Worm (Caenorhabditis elegans) whole organism, L4 larva: ENCODE measurements around the gene flp-2.

Experiments used
- D1046.2 ChIP-seq: fragments of 200-800 bp; sonication (Bioruptor generic); IDR thresholded peaks from 2 replicates; pipeline ENCODE4 v1.3.6; 2022; ENCODE audit warnings: missing genetic modification characterization, missing compliant biosample characterization
- F10B5.3 ChIP-seq: sonication (generic microtip); optimal IDR thresholded peaks from 2 replicates; lab custom pipeline; 2016; ENCODE audit warnings: mild to moderate bottlenecking, missing genetic modification characterization, missing compliant biosample characterization
- F44E2.7 ChIP-seq: fragments of 200-800 bp; sonication (Bioruptor generic); IDR thresholded peaks from 2 replicates; pipeline ENCODE4 v2.1.2; 2022; ENCODE audit warnings: missing genetic modification characterization, missing compliant biosample characterization
- R02D3.7 ChIP-seq: fragments of 150-350 bp; sonication (generic microtip); optimal IDR thresholded peaks from 3 replicates; lab custom pipeline; 2014; ENCODE audit warnings: missing biosample characterization, missing genetic modification characterization
- T26A8.4 ChIP-seq: fragments of 200-800 bp; sonication (Bioruptor generic); IDR thresholded peaks from 2 replicates; pipeline ENCODE4 v1.3.6; 2022; ENCODE audit warnings: missing genetic modification characterization, missing compliant biosample characterization
- Y105C5A.15 ChIP-seq: fragments of 200-800 bp; sonication (Bioruptor generic); IDR thresholded peaks from 2 replicates; pipeline ENCODE4 v1.3.6; 2022; ENCODE audit warnings: missing genetic modification characterization, missing compliant biosample characterization
- Y48G9A.11 ChIP-seq: fragments of 200-800 bp; sonication (Bioruptor generic); IDR thresholded peaks from 2 replicates; pipeline ENCODE4 v1.3.6; 2022; ENCODE audit warnings: missing genetic modification reagents, missing genetic modification characterization, missing compliant biosample characterization
- Y75B8A.6 ChIP-seq: fragments of 200-800 bp; sonication (Bioruptor generic); IDR thresholded peaks from 2 replicates; pipeline ENCODE4 v1.3.6; 2022; ENCODE audit warnings: missing genetic modification reagents, missing genetic modification characterization, missing compliant biosample characterization
- aly-2 ChIP-seq: sonication (generic microtip); optimal IDR thresholded peaks from 2 replicates; lab custom pipeline; 2018; ENCODE audit warnings: missing biosample characterization, missing genetic modification characterization
- ceh-28 ChIP-seq: fragments of 150-350 bp; optimal IDR thresholded peaks from 2 replicates; lab custom pipeline; 2014; ENCODE audit warnings: missing biosample characterization, missing genetic modification reagents, missing genetic modification characterization
- ceh-44 ChIP-seq: fragments of 200-800 bp; sonication (Bioruptor generic); IDR thresholded peaks from 2 replicates; pipeline ENCODE4 v1.3.6; 2022; ENCODE audit warnings: missing genetic modification reagents, missing genetic modification characterization, missing compliant biosample characterization
- ceh-82 ChIP-seq: sonication (generic microtip); optimal IDR thresholded peaks from 2 replicates; lab custom pipeline; 2017; ENCODE audit warnings: missing biosample characterization, missing genetic modification characterization
- ctbp-1 ChIP-seq: fragments of 200-800 bp; sonication (Bioruptor generic); IDR thresholded peaks from 2 replicates; pipeline ENCODE4 v1.3.6; 2022; ENCODE audit warnings: missing genetic modification reagents, missing genetic modification characterization, missing compliant biosample characterization
- daf-16 ChIP-seq, 3 experiments: sonication (generic microtip); optimal IDR thresholded peaks; 2 replicates each; lab custom pipeline; 2016 to 2017; ENCODE audit warnings: missing genetic modification characterization in 3 of 3, missing genetic modification reagents in 3 of 3, mild to moderate bottlenecking in 2 of 3, missing compliant biosample characterization in 2 of 3, missing biosample characterization in 1 of 3, moderate library complexity in 1 of 3
- daf-8 ChIP-seq: fragments of 200-800 bp; sonication (Bioruptor generic); IDR thresholded peaks from 2 replicates; pipeline ENCODE4 v1.3.6; 2022; ENCODE audit warnings: missing genetic modification characterization, missing compliant biosample characterization
- dmd-6 ChIP-seq: fragments of 200-800 bp; sonication (Bioruptor generic); IDR thresholded peaks from 2 replicates; pipeline ENCODE4 v1.3.6; 2022; ENCODE audit warnings: missing genetic modification reagents, missing genetic modification characterization, missing compliant biosample characterization
- duxl-1 ChIP-seq: sonication (generic microtip); optimal IDR thresholded peaks from 2 replicates; lab custom pipeline; 2016; ENCODE audit warnings: mild to moderate bottlenecking, missing genetic modification characterization, moderate library complexity, missing compliant biosample characterization; ENCODE audit not compliant: poor library complexity
- dve-1 ChIP-seq: sonication (generic microtip); optimal IDR thresholded peaks from 2 replicates; lab custom pipeline; 2017; ENCODE audit warnings: antibody characterized with exemption, mild to moderate bottlenecking, missing genetic modification characterization, missing compliant biosample characterization; ENCODE audit not compliant: insufficient read depth
- egl-27 ChIP-seq: sonication (generic microtip); optimal IDR thresholded peaks from 3 replicates; lab custom pipeline; 2017; ENCODE audit warnings: missing biosample characterization, missing genetic modification reagents, missing genetic modification characterization
- hlh-11 ChIP-seq: fragments of 200-800 bp; sonication (Bioruptor generic); optimal IDR thresholded peaks from 2 replicates; lab custom pipeline; 2018; ENCODE audit warnings: mild to moderate bottlenecking, missing genetic modification characterization, missing compliant biosample characterization
- hlh-30 ChIP-seq: sonication (generic microtip); optimal IDR thresholded peaks from 2 replicates; lab custom pipeline; 2017; ENCODE audit warnings: antibody characterized with exemption, mild to moderate bottlenecking, missing genetic modification characterization, missing compliant biosample characterization; ENCODE audit not compliant: insufficient read depth
- hmg-1.1 ChIP-seq: fragments of 200-800 bp; sonication (Bioruptor generic); IDR thresholded peaks from 2 replicates; pipeline ENCODE4 v1.3.6; 2022; ENCODE audit warnings: missing genetic modification reagents, missing genetic modification characterization, missing compliant biosample characterization
- lim-7 ChIP-seq: fragments of 200-800 bp; sonication (Bioruptor generic); IDR thresholded peaks from 2 replicates; pipeline ENCODE4 v1.3.6; 2022; ENCODE audit warnings: missing genetic modification characterization, missing compliant biosample characterization
- lin-39 ChIP-seq: fragments of 150-350 bp; optimal IDR thresholded peaks from 2 replicates; lab custom pipeline; 2014; ENCODE audit warnings: missing biosample characterization, missing genetic modification reagents, missing genetic modification characterization
- lir-3 ChIP-seq: sonication (generic microtip); optimal IDR thresholded peaks from 2 replicates; lab custom pipeline; 2016; ENCODE audit warnings: mild to moderate bottlenecking, missing genetic modification characterization, missing compliant biosample characterization
- madf-9 ChIP-seq: fragments of 200-800 bp; sonication (Bioruptor generic); conservative IDR thresholded peaks from 2 replicates; pipeline ENCODE4 v1.3.6; 2022; ENCODE audit warnings: missing genetic modification reagents, missing genetic modification characterization, missing compliant biosample characterization
- mep-1 ChIP-seq: fragments of 150-350 bp; sonication (generic microtip); optimal IDR thresholded peaks from 3 replicates; lab custom pipeline; 2014; ENCODE audit warnings: missing biosample characterization, missing genetic modification characterization
- mxl-2 ChIP-seq: fragments of 200-800 bp; sonication (Bioruptor generic); conservative IDR thresholded peaks from 2 replicates; pipeline ENCODE4 v1.3.6; 2022; ENCODE audit warnings: missing genetic modification reagents, missing genetic modification characterization, missing compliant biosample characterization
- mxl-3 ChIP-seq: fragments of 200-800 bp; sonication (Bioruptor generic); optimal IDR thresholded peaks from 2 replicates; lab custom pipeline; 2018; ENCODE audit warnings: mild to moderate bottlenecking, missing genetic modification characterization, missing compliant biosample characterization
- nhr-102 ChIP-seq: sonication (generic microtip); optimal IDR thresholded peaks from 2 replicates; lab custom pipeline; 2016; ENCODE audit warnings: mild to moderate bottlenecking, missing genetic modification characterization, moderate library complexity, missing compliant biosample characterization
- nhr-11 ChIP-seq: fragments of 150-350 bp; optimal IDR thresholded peaks from 2 replicates; lab custom pipeline; 2014; ENCODE audit warnings: missing biosample characterization, missing genetic modification characterization
- nhr-28 ChIP-seq: fragments of 150-350 bp; optimal IDR thresholded peaks from 2 replicates; lab custom pipeline; 2014; ENCODE audit warnings: missing biosample characterization, missing genetic modification characterization
- nhr-42 ChIP-seq: fragments of 200-800 bp; sonication (Bioruptor generic); IDR thresholded peaks from 2 replicates; pipeline ENCODE4 v1.3.6; 2022; ENCODE audit warnings: missing genetic modification characterization, missing compliant biosample characterization
- nhr-48 ChIP-seq: sonication (generic microtip); optimal IDR thresholded peaks from 2 replicates; lab custom pipeline; 2016; ENCODE audit warnings: mild to moderate bottlenecking, missing genetic modification characterization, missing compliant biosample characterization
- nhr-6 ChIP-seq: fragments of 150-350 bp; optimal IDR thresholded peaks from 2 replicates; lab custom pipeline; 2014; ENCODE audit warnings: missing biosample characterization, missing genetic modification characterization
- nhr-76 ChIP-seq: fragments of 150-350 bp; optimal IDR thresholded peaks from 2 replicates; lab custom pipeline; 2014; ENCODE audit warnings: missing biosample characterization, missing genetic modification characterization
- nhr-77 ChIP-seq: fragments of 150-350 bp; optimal IDR thresholded peaks from 2 replicates; lab custom pipeline; 2014; ENCODE audit warnings: missing biosample characterization, missing genetic modification characterization
- php-3 ChIP-seq: fragments of 200-800 bp; sonication (Bioruptor generic); IDR thresholded peaks from 2 replicates; pipeline ENCODE4 v1.3.6; 2022; ENCODE audit warnings: missing genetic modification reagents, missing genetic modification characterization, missing compliant biosample characterization
- rbr-2 ChIP-seq: sonication (generic microtip); optimal IDR thresholded peaks from 2 replicates; lab custom pipeline; 2016; ENCODE audit warnings: missing genotype, missing genetic modification characterization, missing compliant biosample characterization
- set-16 ChIP-seq: fragments of 200-800 bp; sonication (Bioruptor generic); IDR thresholded peaks from 2 replicates; pipeline ENCODE4 v1.3.6; 2022; ENCODE audit warnings: missing genetic modification reagents, missing genetic modification characterization, missing compliant biosample characterization
- skn-1 ChIP-seq: fragments of 150-350 bp; optimal IDR thresholded peaks from 2 replicates; lab custom pipeline; 2014; ENCODE audit warnings: missing biosample characterization, missing genetic modification characterization
- spr-1 ChIP-seq: sonication (generic microtip); optimal IDR thresholded peaks from 2 replicates; lab custom pipeline; 2016; ENCODE audit warnings: mild to moderate bottlenecking, missing genetic modification characterization, missing compliant biosample characterization
- tag-97 ChIP-seq: fragments of 200-800 bp; sonication (Bioruptor generic); IDR thresholded peaks from 2 replicates; pipeline ENCODE4 v1.3.6; 2022; ENCODE audit warnings: missing genetic modification characterization, missing compliant biosample characterization
- tra-1 ChIP-seq: fragments of 200-800 bp; sonication (Bioruptor generic); IDR thresholded peaks from 2 replicates; pipeline ENCODE4 v1.3.6; 2022; ENCODE audit warnings: missing genetic modification reagents, missing genetic modification characterization, missing compliant biosample characterization
- unc-130 ChIP-seq: sonication (generic microtip); optimal IDR thresholded peaks from 2 replicates; lab custom pipeline; 2016; ENCODE audit warnings: missing genetic modification reagents, missing genetic modification characterization, missing compliant biosample characterization
- unc-62 ChIP-seq, 3 experiments: fragments of 150-350 bp in 1 of 3; sonication (generic microtip); optimal IDR thresholded peaks in 2 of 3; peaks in 1 of 3; 1 replicate in 1 of 3; 2 replicates in 2 of 3; lab custom pipeline; 2014 to 2017; ENCODE audit warnings: missing biosample characterization in 3 of 3, missing genetic modification characterization in 3 of 3, missing genetic modification reagents in 3 of 3, missing genotype in 1 of 3
- vab-7 ChIP-seq: fragments of 200-800 bp; sonication (Bioruptor generic); IDR thresholded peaks from 2 replicates; pipeline ENCODE4 v1.3.6; 2022; ENCODE audit warnings: missing genetic modification reagents, missing genetic modification characterization, missing compliant biosample characterization

Gene flp-2

ce11 chrX:10053742-10054409, 41.2 kb downstream of the flp-2 start, which contains the start of gene cbs-1:
Gene cbs-1 (plus strand): TSS chrX:10054275.
- TF ChIP-seq php-3 (GFP tag; lab: Robert Waterston, UW) (peak; percentile 89), nhr-48 (tag; lab: Kevin White, UChicago) (peak; percentile 12), hlh-11 (tag; lab: Kevin White, UChicago) (peak; percentile 29), Y105C5A.15 (no peak), D1046.2 (GFP tag; lab: Robert Waterston, UW) (no peak), hlh-30 (tag; lab: Kevin White, UChicago) (peak; percentile 0), daf-16 (GFP tag; optimal IDR thresholded peaks at IDR 0.05; lab: Kevin White, UChicago) (no peak), daf-16 (tag; optimal IDR thresholded peaks at IDR 0.05; lab: Kevin White, UChicago) (peak; percentile 82), dmd-6 (GFP tag; lab: Robert Waterston, UW) (peak; percentile 15; the same call in 1 of the 2 replicates), unc-62 (GFP tag; optimal IDR thresholded peaks at IDR 0.05 in 1 of 2; lab: Kevin White, UChicago) (peak in 1 of 2 experiments; percentile 86), unc-62 (tag; optimal IDR thresholded peaks at IDR 0.05; lab: Kevin White, UChicago) (no peak), rbr-2 (no peak), dve-1 (peak; percentile 76), nhr-28 (tag; lab: Kevin White, UChicago) (peak; percentile 5)

DNA sequence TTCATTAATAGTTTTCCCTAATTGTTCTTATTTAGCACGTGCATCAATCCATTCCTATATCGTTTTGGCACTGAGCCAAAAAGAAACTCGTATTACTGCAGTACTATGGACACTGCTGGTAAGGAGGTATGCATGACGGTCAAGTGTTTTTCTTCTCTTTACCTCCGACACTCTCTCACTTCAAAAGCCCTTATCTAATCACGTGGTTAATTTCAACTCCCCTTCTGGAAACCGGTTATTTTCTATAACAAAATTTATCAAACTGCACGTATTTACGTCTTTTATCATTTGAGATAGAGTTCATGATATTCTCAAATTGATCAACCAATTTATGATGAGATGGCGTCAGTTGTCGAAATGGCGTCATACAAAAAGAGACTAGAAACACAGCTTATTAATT, 43.4 kb downstream of the flp-2 start:
- TF ChIP-seq nhr-28 (tag; lab: Kevin White, UChicago) (peak; percentile 82), egl-27 (no peak), Y75B8A.6 (GFP tag; lab: Robert Waterston, UW) (no peak), mep-1 (tag; lab: Kevin White, UChicago) (peak; percentile 62), ceh-44 (GFP tag; lab: Robert Waterston, UW) (no peak), R02D3.7 (tag; lab: Kevin White, UChicago) (no peak), nhr-42 (GFP tag; lab: Robert Waterston, UW) (no peak), ctbp-1 (no peak), set-16 (GFP tag; lab: Robert Waterston, UW) (no peak), vab-7 (no peak), tra-1 (GFP tag; lab: Robert Waterston, UW) (peak; percentile 52; the same call in 1 of the 2 replicates), ceh-82 (no peak), aly-2 (tag; lab: Kevin White, UChicago) (no peak), daf-16 (GFP tag; optimal IDR thresholded peaks at IDR 0.05; lab: Kevin White, UChicago) (peak in 1 of 2 experiments; percentile 45), daf-16 (tag; optimal IDR thresholded peaks at IDR 0.05; lab: Kevin White, UChicago) (peak; percentile 95), nhr-102 (peak; percentile 73), duxl-1 (tag; lab: Kevin White, UChicago) (no peak), ceh-28 (tag; lab: Kevin White, UChicago) (no peak), spr-1 (peak; percentile 33), nhr-77 (tag; lab: Kevin White, UChicago) (peak; percentile 57), dve-1 (peak; percentile 91), hmg-1.1 (GFP tag; lab: Robert Waterston, UW) (no peak), hlh-30 (tag; lab: Kevin White, UChicago) (peak; percentile 86), mxl-2 (GFP tag; lab: Robert Waterston, UW) (0 out of 2 replicates have a peak, but pooled peaks have one; percentile 51), F44E2.7 (no peak), lir-3 (tag; lab: Kevin White, UChicago) (no peak), lim-7 (GFP tag; lab: Robert Waterston, UW) (no peak), nhr-6 (tag; lab: Kevin White, UChicago) (no peak), skn-1 (tag; lab: Kevin White, UChicago) (no peak), lin-39 (no peak), rbr-2 (no peak), T26A8.4 (peak; percentile 71), nhr-76 (no peak), daf-8 (GFP tag; lab: Robert Waterston, UW) (no peak), tag-97 (GFP tag; lab: Robert Waterston, UW) (no peak), nhr-11 (no peak), madf-9 (no peak), F10B5.3 (tag; lab: Kevin White, UChicago) (no peak), unc-130 (no peak), php-3 (GFP tag; lab: Robert Waterston, UW) (peak; percentile 63), mxl-3 (GFP tag; lab: Kevin White, UChicago) (no peak), Y48G9A.11 (GFP tag; lab: Robert Waterston, UW) (no peak)
